Fruit fly (Drosophila melanogaster): ENCODE measurements around the gene CG15142.

Gene CG15142

DNA sequence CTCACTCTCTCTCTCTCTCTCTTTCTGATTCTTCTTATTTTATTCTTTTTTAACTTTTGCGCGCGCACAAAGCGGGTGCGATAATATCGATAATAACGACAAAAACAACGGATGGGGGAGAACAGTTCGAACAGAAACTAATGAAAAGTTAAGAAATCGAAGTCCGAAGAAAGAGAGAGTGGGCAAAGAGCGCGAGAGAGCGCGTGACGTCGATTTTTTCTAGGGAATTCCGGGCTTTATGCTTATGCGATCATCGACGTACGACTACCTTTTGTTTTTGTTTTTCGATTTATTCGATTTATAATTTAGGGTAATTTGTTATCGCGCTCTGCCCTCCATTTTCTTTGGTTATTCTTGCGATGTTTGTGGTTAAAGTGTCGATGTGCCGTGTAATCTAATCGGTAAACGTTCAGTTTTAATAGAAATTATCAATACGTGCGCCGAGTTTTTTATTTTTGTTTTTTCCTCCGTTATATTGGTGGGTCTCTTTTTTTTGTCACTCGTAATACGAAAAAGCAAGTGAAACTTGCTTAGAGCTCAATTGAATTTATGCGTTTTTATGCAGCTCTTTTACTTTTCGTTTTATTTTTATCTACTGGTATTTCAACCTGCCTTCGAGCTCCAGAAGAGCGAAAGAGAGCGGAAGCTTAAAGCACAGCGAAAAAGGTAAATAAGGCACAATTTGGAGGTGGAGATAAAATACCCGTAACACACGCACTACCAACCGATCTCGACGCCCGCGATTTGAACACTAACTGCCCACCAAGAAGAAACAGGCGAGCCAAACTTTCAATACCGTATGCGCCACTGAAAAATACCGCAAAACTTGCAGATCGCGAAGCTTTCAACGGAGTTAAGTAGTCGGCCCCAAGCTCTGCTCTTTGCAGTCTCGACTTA is 48.8 kb downstream of the CG15142 start, which contains the start of gene dl:
Gene dl, minus strand, starts transcription at position 757 of the 897 bp plus-strand sequence.
- TF ChIP-seq cic (GFP tag; optimal IDR thresholded peaks at IDR 0.05) (no peak), CG7045 (GFP tag; optimal IDR thresholded peaks at IDR 0.05) (no peak), tj (GFP tag; optimal IDR thresholded peaks at IDR 0.05) (peak; percentile 16), CG5204 (GFP tag; optimal IDR thresholded peaks at IDR 0.05) (no peak), Crg-1 (GFP tag; optimal IDR thresholded peaks at IDR 0.05) (no peak), CG12768 (GFP tag; optimal IDR thresholded peaks at IDR 0.05) (peak; percentile 1), CG7101 (tag; optimal IDR thresholded peaks at IDR 0.05) (no peak), Hr96 (GFP tag; optimal IDR thresholded peaks at IDR 0.05) (no peak), toe (GFP tag; optimal IDR thresholded peaks at IDR 0.05) (no peak), ovo (GFP tag; optimal IDR thresholded peaks at IDR 0.05) (peak; percentile 56), CG11617 (GFP tag; optimal IDR thresholded peaks at IDR 0.05) (peak; percentile 41), cnc (optimal IDR thresholded peaks at IDR 0.05) (no peak), CG1620 (GFP tag; optimal IDR thresholded peaks at IDR 0.05) (no peak), Clk (GFP tag; optimal IDR thresholded peaks at IDR 0.05) (no peak), pad (GFP tag; optimal IDR thresholded peaks at IDR 0.05) (no peak), CG14711 (tag; optimal IDR thresholded peaks at IDR 0.05) (no peak), kay (GFP tag; ENCODE audit: borderline replicate concordance) (peak; percentile 86), Mnt (GFP tag; optimal IDR thresholded peaks at IDR 0.05) (peak; percentile 26), CG33017 (tag; optimal IDR thresholded peaks at IDR 0.05) (peak; percentile 3), bab1 (GFP tag; optimal IDR thresholded peaks at IDR 0.05) (no peak)

DNA sequence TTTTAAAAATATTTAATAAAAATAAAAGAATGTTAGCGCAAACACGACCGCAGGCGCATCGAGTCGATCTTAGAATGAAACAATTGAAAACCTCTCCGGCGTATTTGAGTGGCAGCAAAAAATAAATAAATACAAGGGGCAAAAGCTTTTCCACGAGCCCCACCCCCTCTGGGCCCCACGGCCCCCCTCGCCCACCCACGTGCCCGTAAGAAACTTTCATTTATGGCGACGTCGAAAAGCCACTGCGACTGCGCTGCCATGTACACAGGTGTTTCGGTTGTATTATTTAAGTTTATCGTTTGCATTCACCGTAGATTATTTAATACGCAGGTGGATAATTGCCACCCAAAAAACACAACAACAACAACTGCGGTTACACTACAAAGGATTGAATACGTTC is 50.2 kb downstream of the CG15142 start:
- TF ChIP-seq pad (GFP tag; optimal IDR thresholded peaks at IDR 0.05) (peak; percentile 3), CG7101 (tag; optimal IDR thresholded peaks at IDR 0.05) (peak; percentile 3), cic (GFP tag; optimal IDR thresholded peaks at IDR 0.05) (peak; percentile 79), CG1620 (GFP tag; optimal IDR thresholded peaks at IDR 0.05) (no peak), CG5204 (GFP tag; optimal IDR thresholded peaks at IDR 0.05) (no peak), CG7045 (GFP tag; optimal IDR thresholded peaks at IDR 0.05) (peak; percentile 35), tj (GFP tag; optimal IDR thresholded peaks at IDR 0.05) (peak; percentile 4), CG12768 (GFP tag; optimal IDR thresholded peaks at IDR 0.05) (peak; percentile 36)

All from whole organism, adult.